Worm (Caenorhabditis elegans) whole organism, dauer: Measurements from ENCODE around the gene C01G6.2.

ENCODE experiments used
- unc-62 ChIP-seq: sonication (generic microtip); optimal IDR thresholded peaks from 2 replicates; lab custom pipeline; 2017; ENCODE audit warnings: missing biosample characterization, missing genetic modification reagents, missing genetic modification characterization

The C01G6.2 gene

DNA sequence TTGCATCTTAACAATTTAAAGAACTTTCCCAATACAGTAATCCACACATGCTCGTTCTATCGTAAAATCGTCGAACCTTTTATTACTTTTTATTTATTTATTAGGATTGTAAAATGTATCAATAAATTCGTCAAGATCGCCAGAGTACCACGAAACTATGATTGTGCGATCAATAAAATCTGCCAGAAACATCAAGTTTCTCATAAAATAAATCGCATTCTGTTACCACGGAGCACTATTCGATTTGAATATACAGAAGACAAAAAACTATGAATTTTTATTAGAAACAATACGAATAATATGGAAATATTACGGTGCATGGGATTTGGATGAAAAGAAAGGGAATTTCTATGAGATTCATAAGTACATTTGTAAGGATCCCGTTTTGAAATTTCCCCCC lies at the start of gene C01G6.2:
C01G6.2 (plus strand) TSS at position 301 of the 400 bp plus-strand sequence.
- TF ChIP-seq unc-62 (GFP tag; lab: Kevin White, UChicago) = no peak

DNA sequence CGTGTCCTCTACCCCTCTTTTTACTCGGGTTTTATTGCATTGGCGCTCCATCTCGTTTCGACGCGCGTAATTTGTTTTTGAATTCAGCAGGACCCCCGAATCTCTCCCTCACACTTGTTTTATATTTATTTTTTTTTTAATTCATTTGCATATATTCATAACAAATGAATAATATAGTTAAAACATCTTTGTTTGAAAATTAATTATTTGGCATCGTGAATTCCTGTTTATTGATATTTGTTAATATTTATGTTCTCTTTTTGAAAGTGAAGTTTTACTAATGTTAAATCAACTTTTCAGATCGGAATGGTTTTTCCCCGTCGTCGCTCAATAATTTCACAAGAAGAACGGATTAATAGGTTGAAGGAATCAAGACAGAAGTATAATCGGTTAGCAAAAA lies 43.9 kb upstream of the C01G6.2 start, which contains the start of gene ZK1067.3:
ZK1067.3 (plus strand) TSS at position 301 of the 400 bp plus-strand sequence.
- no peak for TF ChIP-seq unc-62 (GFP tag; lab: Kevin White, UChicago)

DNA sequence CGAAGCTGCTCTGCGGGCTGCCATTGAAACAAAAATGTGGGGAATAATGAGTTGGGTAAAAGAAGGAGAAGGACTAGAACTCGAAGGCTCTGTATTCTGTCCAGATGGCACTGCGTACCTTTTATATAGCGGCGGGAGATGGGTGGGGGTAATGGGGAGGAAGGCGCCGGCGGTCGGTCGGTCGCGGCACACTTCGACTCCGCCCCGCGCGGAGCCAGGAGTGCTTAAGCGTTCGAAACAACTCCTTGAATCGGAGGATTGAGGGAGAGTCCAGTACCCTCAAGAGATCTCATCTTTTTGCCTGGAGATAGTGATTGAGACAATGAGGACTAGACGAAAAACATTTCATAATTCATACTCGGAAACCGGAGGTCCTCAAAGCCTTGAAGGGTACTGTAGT lies 39.7 kb upstream of the C01G6.2 start, which contains the start of gene abu-14:
abu-14 (minus strand) TSS at position 81 of the 400 bp plus-strand sequence.
- TF ChIP-seq unc-62 (GFP tag; lab: Kevin White, UChicago) = no peak

DNA sequence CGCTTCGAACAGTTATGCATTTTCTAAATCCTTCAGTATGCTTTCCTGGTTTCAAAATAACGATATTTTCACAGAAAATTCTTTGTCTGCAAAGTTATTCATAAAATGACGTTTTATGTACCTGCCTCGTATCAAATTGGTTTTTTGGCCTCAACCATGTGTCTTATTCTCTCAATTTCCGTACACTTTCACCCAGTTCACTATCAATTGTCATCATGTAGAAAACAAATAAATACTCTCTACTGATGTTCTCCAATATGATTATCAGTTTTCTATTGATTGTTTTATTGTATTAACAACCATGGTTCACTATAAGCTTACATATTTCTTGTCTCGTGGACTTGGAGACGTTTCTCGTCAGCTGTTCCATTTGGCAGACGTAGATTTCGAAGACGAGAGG lies 35.6 kb upstream of the C01G6.2 start, which contains the start of gene gst-13:
gst-13 (plus strand) TSS at position 218 of the 400 bp plus-strand sequence.
- TF ChIP-seq unc-62 (GFP tag; lab: Kevin White, UChicago) = no peak

DNA sequence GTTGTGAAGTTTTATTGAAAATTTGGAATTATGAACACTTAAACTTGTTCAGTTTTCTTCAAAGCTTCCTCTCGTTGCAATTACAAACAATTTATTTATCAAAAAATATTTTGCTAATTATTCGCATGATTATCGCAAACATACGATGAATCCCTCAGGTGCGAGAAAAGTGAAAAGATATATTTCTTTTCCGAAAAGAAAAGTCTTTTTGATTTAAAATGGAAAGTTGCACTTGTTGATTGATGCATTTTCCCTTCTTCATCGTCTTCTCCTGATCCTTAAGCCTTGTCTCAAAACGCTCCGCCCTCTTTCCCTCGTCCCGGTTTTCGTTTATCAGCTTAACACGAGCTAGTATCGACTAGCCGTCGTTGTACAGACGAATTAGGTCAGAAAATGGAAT lies 34.4 kb upstream of the C01G6.2 start:
- no peak for TF ChIP-seq unc-62 (GFP tag; lab: Kevin White, UChicago)

DNA sequence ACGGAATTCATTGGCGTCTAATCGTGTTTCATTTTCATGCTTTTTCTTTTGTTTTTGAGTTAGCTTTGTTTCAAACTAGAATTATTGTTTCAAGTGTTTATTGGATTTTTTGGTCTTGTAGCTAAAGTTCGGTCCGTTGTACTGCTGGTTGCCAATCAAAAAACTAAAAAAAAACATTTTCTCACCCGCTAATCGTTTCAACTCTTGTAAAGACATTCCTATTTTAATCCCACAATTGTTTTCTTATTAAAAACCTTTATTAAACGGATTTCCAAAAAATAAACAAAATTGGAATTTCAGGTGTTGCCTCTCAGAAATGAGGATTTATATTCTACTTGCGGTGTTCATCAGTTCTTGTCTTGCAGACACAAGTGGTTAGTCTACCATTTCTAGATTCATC lies 33.9 kb upstream of the C01G6.2 start, which contains the start of gene T26C5.2:
T26C5.2 (plus strand) TSS at position 301 of the 400 bp plus-strand sequence.
- TF ChIP-seq unc-62 (GFP tag; lab: Kevin White, UChicago) = no peak

DNA sequence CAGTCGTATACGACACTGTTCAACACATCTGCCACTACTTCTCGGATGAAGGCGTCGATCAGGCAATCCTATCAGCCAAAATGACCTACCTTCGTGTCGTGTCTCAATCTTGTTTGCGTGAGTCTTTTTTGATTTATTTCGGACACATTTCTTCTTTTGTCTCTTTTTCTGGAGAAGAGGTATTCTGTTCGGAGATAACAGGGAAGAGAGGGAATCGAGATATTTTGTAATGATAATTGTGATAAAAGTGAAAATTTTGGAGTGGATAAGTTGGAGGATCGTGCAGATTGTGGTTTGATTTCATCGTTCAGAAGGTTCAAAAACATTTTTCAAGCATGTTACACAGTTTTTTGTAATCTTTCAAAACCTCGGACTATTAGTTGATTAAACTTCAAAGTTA lies 33.0 kb upstream of the C01G6.2 start:
- TF ChIP-seq unc-62 (GFP tag; lab: Kevin White, UChicago) = no peak

DNA sequence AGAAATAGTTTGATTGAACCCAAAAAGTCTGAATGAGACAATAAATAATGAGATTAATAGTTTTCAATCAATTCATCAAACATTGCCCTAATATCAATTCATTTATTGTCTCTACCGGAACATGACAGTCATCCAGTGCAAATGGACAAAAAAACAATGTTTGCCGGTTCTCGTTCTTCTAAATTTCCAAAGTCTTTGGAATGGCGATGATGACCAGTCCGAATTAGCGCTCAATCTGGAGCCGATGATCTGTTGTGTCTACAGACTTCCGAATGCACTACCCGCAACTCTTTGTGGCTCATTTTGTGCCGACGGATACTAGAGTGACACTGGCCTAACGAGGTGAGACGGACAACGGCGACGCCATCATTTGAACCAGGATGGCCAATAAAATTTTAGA lies 30.6 kb upstream of the C01G6.2 start, which contains the start of gene T26C5.3:
T26C5.3 (plus strand) TSS at position 301 of the 400 bp plus-strand sequence.
- TF ChIP-seq unc-62 (GFP tag; lab: Kevin White, UChicago) = no peak

DNA sequence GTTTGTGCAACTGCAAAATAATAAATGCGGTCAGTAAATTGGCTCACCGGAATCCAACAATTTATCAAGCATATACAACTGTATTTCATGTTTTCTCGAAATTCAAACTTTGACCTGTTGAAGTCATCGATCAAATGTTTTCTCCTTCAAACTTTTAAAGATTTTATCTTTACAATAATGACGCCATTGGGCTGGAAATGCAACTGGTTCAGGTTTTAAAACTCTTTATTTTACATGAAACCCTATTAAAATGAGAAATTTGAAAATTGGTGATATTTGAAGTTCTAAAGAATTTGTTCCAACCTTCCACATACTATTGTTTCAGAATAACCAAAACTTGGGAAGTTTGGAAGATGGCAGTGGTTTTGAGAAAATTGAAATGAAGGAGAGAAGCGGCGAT lies 29.9 kb upstream of the C01G6.2 start:
- TF ChIP-seq unc-62 (GFP tag; lab: Kevin White, UChicago) = no peak

DNA sequence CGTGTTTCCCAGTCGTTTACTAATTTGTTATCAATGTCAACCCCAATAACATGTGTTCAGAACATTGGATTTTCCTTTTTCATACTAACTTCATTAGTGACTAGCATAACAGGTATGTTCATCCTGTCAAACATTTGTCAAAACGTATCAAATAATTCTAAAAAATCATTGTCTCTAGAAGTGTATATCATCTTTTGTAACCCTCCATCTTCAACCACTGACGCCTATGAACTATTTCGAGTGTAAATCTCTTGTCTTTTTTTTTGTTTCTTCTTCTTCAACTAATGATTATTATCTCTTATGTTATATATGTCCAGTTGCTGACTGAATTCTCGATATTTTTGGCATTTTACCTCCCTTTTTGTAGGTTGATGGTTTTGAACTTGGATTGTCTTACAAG lies 29.1 kb upstream of the C01G6.2 start:
- no peak for TF ChIP-seq unc-62 (GFP tag; lab: Kevin White, UChicago)

DNA sequence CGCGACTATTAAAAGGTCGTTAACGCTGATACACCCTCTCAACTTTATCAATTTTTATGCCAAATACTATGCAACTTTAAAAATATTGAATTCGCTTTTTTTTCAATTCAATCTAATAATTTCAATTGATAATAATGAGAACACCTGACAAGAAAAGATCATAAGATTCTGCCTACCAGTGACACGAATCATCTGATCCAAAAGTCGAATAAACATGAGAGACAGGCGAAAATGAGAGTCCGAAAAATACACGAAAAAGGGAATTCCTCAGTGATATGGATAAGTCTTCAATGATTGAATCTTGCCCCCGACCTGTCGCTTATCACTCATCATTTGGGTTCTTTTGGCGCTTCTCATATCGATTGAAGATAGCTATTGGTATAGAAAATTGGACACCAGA lies 25.2 kb upstream of the C01G6.2 start:
- no peak for TF ChIP-seq unc-62 (GFP tag; lab: Kevin White, UChicago)

DNA sequence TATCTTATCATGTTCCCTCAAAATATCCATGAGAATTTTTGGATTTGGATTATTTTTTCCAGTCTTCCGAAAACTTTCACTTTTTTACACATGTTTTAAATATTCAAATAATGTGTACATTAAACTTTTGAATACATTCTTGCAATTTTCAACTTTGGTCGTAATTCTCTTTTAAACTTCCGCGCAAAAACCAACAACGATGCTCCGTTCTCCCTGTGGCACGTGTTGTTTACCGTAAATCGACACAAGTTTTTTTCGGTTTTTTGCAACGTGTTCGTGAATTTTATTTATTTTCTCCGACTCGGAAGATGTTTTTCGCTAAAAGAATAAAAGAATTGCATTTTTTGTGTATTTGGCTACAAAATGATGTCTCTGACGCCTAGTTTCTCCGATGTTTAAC lies 24.1 kb upstream of the C01G6.2 start:
- no peak for TF ChIP-seq unc-62 (GFP tag; lab: Kevin White, UChicago)

DNA sequence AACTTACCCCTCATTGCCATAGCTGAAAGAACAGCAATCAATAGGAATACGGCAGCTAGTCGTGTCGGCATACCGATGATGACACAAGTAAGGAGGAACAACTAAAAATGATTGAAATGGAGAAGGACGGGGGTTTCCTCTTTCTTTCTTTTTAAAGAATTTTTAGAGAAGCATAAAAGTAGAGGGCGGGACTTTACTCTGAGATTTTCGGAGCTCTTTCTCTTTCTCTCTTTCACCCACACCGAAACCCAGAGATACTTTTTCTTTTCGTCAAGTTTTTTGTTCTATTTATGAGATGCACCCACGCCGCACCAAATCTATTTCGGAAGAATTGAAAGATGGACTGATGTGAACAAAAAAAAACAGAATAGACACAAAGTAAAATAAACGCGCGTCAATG lies 20.2 kb upstream of the C01G6.2 start, which contains the start of gene T26C5.5:
T26C5.5 (minus strand) TSS at position 101 of the 400 bp plus-strand sequence.
- TF ChIP-seq unc-62 (GFP tag; lab: Kevin White, UChicago) = no peak

DNA sequence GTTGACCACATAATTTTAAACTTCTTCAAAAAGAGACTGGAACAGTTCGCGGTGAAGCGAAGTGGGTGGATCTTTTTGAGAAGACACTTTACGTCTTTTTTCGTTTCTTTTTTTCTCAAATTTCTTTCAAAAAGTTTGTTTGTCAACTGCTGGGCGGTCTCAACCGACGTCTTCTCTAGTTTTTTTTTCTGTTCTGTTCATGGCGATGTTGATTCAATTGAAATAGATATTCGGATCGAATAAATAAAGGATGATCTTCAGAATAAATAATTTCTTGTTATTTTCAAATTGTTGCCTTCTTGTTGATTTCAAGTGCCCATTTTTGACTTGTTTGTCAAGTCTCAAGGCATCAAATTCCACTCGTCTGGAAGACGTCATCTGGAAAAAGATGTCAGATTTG lies 16.4 kb upstream of the C01G6.2 start, which contains the start of gene T26C5.4:
T26C5.4 (minus strand) TSS at position 101 of the 400 bp plus-strand sequence.
- TF ChIP-seq unc-62 (GFP tag; lab: Kevin White, UChicago) = no peak

DNA sequence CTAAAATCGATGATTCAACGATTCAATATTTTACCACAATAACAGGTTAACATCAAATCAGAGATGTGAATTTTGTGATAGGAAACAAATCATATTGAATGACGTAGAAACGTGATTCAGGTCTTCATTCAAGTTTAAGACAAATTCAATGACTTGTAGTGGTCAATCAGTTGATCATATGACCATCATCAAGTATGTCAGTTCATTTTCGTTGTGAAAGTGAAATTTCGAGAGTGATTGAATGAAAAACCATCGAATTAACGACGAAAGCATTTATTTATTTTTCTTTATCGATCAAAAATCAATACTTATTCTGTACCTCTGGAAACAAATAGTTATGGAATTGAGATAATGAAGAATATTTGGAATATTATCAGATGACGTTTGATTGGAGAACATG lies 15.3 kb upstream of the C01G6.2 start:
- TF ChIP-seq unc-62 (GFP tag; lab: Kevin White, UChicago) = no peak

DNA sequence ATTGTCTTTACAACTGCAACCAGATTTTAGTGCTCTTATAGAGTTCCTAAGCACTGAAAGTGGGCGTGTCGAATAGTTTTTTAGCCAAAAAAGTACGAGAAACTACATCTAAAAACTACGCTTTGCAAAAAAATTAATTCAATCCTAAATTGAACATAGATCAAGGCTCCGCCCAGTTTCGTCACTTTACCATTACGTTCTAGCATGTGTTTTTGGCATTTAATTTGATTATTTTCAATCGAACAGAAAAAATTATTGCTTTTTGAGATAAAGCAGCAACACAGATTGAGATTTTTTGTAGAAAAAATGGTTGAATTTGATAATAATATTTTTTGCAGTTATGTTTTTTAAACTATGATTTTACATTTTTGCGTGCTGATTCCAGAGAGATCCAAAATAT lies 12.7 kb upstream of the C01G6.2 start, which contains the start of gene nlp-82:
nlp-82 (minus strand) TSS at position 101 of the 400 bp plus-strand sequence.
- no peak for TF ChIP-seq unc-62 (GFP tag; lab: Kevin White, UChicago)

DNA sequence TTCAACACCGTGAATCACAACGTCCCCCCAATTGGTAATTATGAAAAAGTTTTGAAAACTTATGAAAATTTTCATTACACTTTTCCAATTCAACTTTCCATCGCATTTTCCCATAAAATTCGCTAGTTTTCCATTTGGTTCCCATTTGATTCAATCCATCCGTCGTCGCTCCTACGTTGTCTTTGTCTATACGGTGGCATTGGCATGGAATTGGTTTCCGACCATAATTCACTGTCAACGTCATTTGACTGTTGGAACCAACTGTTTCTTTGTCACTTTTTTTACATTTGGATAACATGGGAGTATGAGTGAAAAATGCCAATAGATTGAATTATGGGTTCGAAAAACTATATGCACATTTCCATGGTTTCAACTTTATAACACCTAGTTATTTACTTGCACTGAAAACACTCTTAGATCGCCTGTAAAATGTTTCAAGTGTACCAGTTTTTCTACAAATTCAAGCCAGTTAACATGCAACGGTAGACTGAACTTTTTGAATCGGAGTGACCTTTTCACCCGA lies 8.8 kb upstream of the C01G6.2 start:
- TF ChIP-seq unc-62 (GFP tag; lab: Kevin White, UChicago) = no peak
